Worm (Caenorhabditis elegans) whole organism, late embryonic: ENCODE measurements around the gene C33G3.4.

ENCODE experiments used
- C08G9.2 ChIP-seq: sonication (generic microtip); optimal IDR thresholded peaks from 2 replicates; lab custom pipeline; 2016; ENCODE audit warnings: mild to moderate bottlenecking, missing genetic modification characterization, moderate library complexity, missing compliant biosample characterization
- C38D4.7 ChIP-seq: fragments of 200-800 bp; sonication (Bioruptor generic); optimal IDR thresholded peaks from 2 replicates; lab custom pipeline; 2018; ENCODE audit warnings: mild to moderate bottlenecking, missing genetic modification characterization, moderate library complexity, missing compliant biosample characterization
- T23F11.4 ChIP-seq: fragments of 200-800 bp; sonication (Bioruptor generic); optimal IDR thresholded peaks from 2 replicates; lab custom pipeline; 2018; ENCODE audit warnings: mild to moderate bottlenecking, missing genetic modification characterization, missing compliant biosample characterization
- ceh-14 ChIP-seq: sonication (generic microtip); optimal IDR thresholded peaks from 2 replicates; lab custom pipeline; 2016; ENCODE audit warnings: missing genotype, missing genetic modification characterization, missing compliant biosample characterization
- ceh-18 ChIP-seq: sonication (generic microtip); optimal IDR thresholded peaks from 2 replicates; lab custom pipeline; 2016; ENCODE audit warnings: missing genetic modification characterization, missing compliant biosample characterization
- ceh-19 ChIP-seq: fragments of 200-800 bp; sonication (Bioruptor generic); optimal IDR thresholded peaks from 2 replicates; lab custom pipeline; 2018; ENCODE audit warnings: mild to moderate bottlenecking, missing genetic modification characterization, missing compliant biosample characterization
- ceh-2 ChIP-seq: sonication (generic microtip); optimal IDR thresholded peaks from 2 replicates; lab custom pipeline; 2016; ENCODE audit warnings: missing genotype, missing genetic modification characterization, missing compliant biosample characterization
- ceh-34 ChIP-seq: sonication (generic microtip); optimal IDR thresholded peaks from 2 replicates; lab custom pipeline; 2016; ENCODE audit warnings: mild to moderate bottlenecking, missing genetic modification characterization, missing compliant biosample characterization
- ceh-45 ChIP-seq: fragments of 200-800 bp; sonication (Bioruptor generic); IDR thresholded peaks from 2 replicates; pipeline ENCODE4 v1.3.6; 2022; ENCODE audit warnings: missing genetic modification reagents, missing genetic modification characterization, missing compliant biosample characterization
- ceh-48 ChIP-seq: sonication (generic microtip); optimal IDR thresholded peaks from 2 replicates; lab custom pipeline; 2016; ENCODE audit warnings: missing genetic modification characterization, inconsistent platforms, missing compliant biosample characterization
- che-1 ChIP-seq: sonication (generic microtip); optimal IDR thresholded peaks from 2 replicates; lab custom pipeline; 2016; ENCODE audit warnings: mild to moderate bottlenecking, missing genetic modification characterization, missing compliant biosample characterization
- elt-4 ChIP-seq: sonication (generic microtip); optimal IDR thresholded peaks from 2 replicates; lab custom pipeline; 2016; ENCODE audit warnings: missing genetic modification characterization, missing compliant biosample characterization
- ets-4 ChIP-seq: sonication (generic microtip); optimal IDR thresholded peaks from 2 replicates; lab custom pipeline; 2016; ENCODE audit warnings: missing genetic modification characterization, missing compliant biosample characterization
- eyg-1 ChIP-seq: sonication (generic microtip); optimal IDR thresholded peaks from 2 replicates; lab custom pipeline; 2016; ENCODE audit warnings: missing genotype, missing genetic modification characterization, missing compliant biosample characterization
- fkh-6 ChIP-seq: sonication (generic microtip); optimal IDR thresholded peaks from 2 replicates; lab custom pipeline; 2016; ENCODE audit warnings: missing genetic modification characterization, missing compliant biosample characterization
- hlh-15 ChIP-seq: sonication (generic microtip); optimal IDR thresholded peaks from 2 replicates; lab custom pipeline; 2016; ENCODE audit warnings: missing genetic modification characterization, missing compliant biosample characterization
- hlh-30 ChIP-seq: sonication (generic microtip); optimal IDR thresholded peaks from 2 replicates; lab custom pipeline; 2017; ENCODE audit warnings: antibody characterized with exemption, missing genetic modification characterization, missing compliant biosample characterization; ENCODE audit not compliant: insufficient read depth
- hlh-6 ChIP-seq: sonication (generic microtip); optimal IDR thresholded peaks from 2 replicates; lab custom pipeline; 2016; ENCODE audit warnings: missing genotype, missing genetic modification characterization, missing compliant biosample characterization
- lim-6 ChIP-seq: sonication (generic microtip); optimal IDR thresholded peaks from 2 replicates; lab custom pipeline; 2016; ENCODE audit warnings: missing genetic modification characterization, missing compliant biosample characterization
- madf-2 ChIP-seq: sonication (generic microtip); optimal IDR thresholded peaks from 2 replicates; lab custom pipeline; 2017; ENCODE audit warnings: missing genetic modification characterization, missing compliant biosample characterization
- mec-3 ChIP-seq: sonication (generic microtip); optimal IDR thresholded peaks from 2 replicates; lab custom pipeline; 2016; ENCODE audit warnings: borderline replicate concordance, missing genetic modification characterization, missing compliant biosample characterization
- nfya-1 ChIP-seq: sonication (generic microtip); optimal IDR thresholded peaks from 2 replicates; lab custom pipeline; 2017; ENCODE audit warnings: missing genetic modification characterization, mild to moderate bottlenecking, missing compliant biosample characterization, antibody characterized with exemption, moderate library complexity
- nhr-11 ChIP-seq: fragments of 150-350 bp; optimal IDR thresholded peaks from 2 replicates; lab custom pipeline; 2014; ENCODE audit warnings: missing biosample characterization, missing genetic modification characterization
- npax-4 ChIP-seq: sonication (generic microtip); optimal IDR thresholded peaks from 2 replicates; lab custom pipeline; 2016; ENCODE audit warnings: missing genetic modification characterization, missing compliant biosample characterization
- pag-3 ChIP-seq: sonication (generic microtip); optimal IDR thresholded peaks from 2 replicates; lab custom pipeline; 2016; ENCODE audit warnings: missing compliant biosample characterization, missing genetic modification characterization, borderline replicate concordance
- pha-2 ChIP-seq: sonication (generic microtip); optimal IDR thresholded peaks from 2 replicates; lab custom pipeline; 2017; ENCODE audit warnings: mild to moderate bottlenecking, missing genetic modification characterization, missing compliant biosample characterization
- pha-4 ChIP-seq: fragments of 150-350 bp; optimal IDR thresholded peaks from 2 replicates; lab custom pipeline; 2018; ENCODE audit warnings: missing biosample characterization, missing genetic modification reagents, missing genetic modification characterization
- ref-2 ChIP-seq: sonication (generic microtip); optimal IDR thresholded peaks from 2 replicates; lab custom pipeline; 2016; ENCODE audit warnings: missing genetic modification characterization, missing compliant biosample characterization
- rnt-1 ChIP-seq: sonication (generic microtip); optimal IDR thresholded peaks from 2 replicates; lab custom pipeline; 2016; ENCODE audit warnings: missing genetic modification characterization, missing compliant biosample characterization
- sox-2 ChIP-seq: fragments of 200-800 bp; sonication (Bioruptor generic); IDR thresholded peaks from 2 replicates; pipeline ENCODE4 v1.3.6; 2022; ENCODE audit warnings: missing genetic modification reagents, missing genetic modification characterization, missing compliant biosample characterization
- tbx-7 ChIP-seq: sonication (generic microtip); optimal IDR thresholded peaks from 2 replicates; lab custom pipeline; 2016; ENCODE audit warnings: missing genotype, missing genetic modification characterization, missing compliant biosample characterization
- ttx-3 ChIP-seq: sonication (generic microtip); optimal IDR thresholded peaks from 2 replicates; lab custom pipeline; 2016; ENCODE audit warnings: missing genetic modification reagents, missing genetic modification characterization, missing compliant biosample characterization
- unc-3 ChIP-seq, 2 experiments: fragments of 200-800 bp in 1 of 2; sonication (Bioruptor generic) in 1 of 2; sonication (generic microtip) in 1 of 2; conservative IDR thresholded peaks in 1 of 2; optimal IDR thresholded peaks in 1 of 2; 2 replicates each; pipeline versions ENCODE4 v1.3.6 to Lab custom; 2016 to 2022; ENCODE audit warnings: missing compliant biosample characterization in 2 of 2, missing genetic modification characterization in 2 of 2, missing genetic modification reagents in 1 of 2
- unc-55 ChIP-seq: sonication (generic microtip); optimal IDR thresholded peaks from 2 replicates; lab custom pipeline; 2017; ENCODE audit warnings: missing biosample characterization, missing genetic modification reagents, missing genetic modification characterization
- unc-86 ChIP-seq: sonication (generic microtip); optimal IDR thresholded peaks from 2 replicates; lab custom pipeline; 2016; ENCODE audit warnings: missing genetic modification characterization, missing compliant biosample characterization
- zip-5 ChIP-seq: sonication (generic microtip); optimal IDR thresholded peaks from 2 replicates; lab custom pipeline; 2016; ENCODE audit warnings: missing genetic modification characterization, missing compliant biosample characterization
- ztf-16 ChIP-seq: sonication (generic microtip); optimal IDR thresholded peaks from 2 replicates; lab custom pipeline; 2017; ENCODE audit warnings: missing genetic modification characterization, missing compliant biosample characterization

Gene C33G3.4

ce11 chrX:14053754-14054153 is 17.2 kb upstream of the C33G3.4 start:
- TF ChIP-seq hlh-6 (tag; lab: Kevin White, UChicago), result no peak
- no peak for TF ChIP-seq ztf-16 (tag; lab: Kevin White, UChicago)
- no peak for TF ChIP-seq ceh-34 (tag; lab: Kevin White, UChicago)
- no peak for TF ChIP-seq elt-4 (tag; lab: Kevin White, UChicago)
- no peak for TF ChIP-seq madf-2 (tag; lab: Kevin White, UChicago)
- TF ChIP-seq zip-5 (tag; lab: Kevin White, UChicago), result no peak
- TF ChIP-seq pag-3 (tag; lab: Kevin White, UChicago), result no peak
- TF ChIP-seq ceh-48 (tag; lab: Kevin White, UChicago), result no peak
- no peak for TF ChIP-seq rnt-1
- no peak for TF ChIP-seq hlh-15 (tag; lab: Kevin White, UChicago)
- TF ChIP-seq eyg-1 (tag; lab: Kevin White, UChicago), result no peak
- no peak for TF ChIP-seq unc-55
- no peak for TF ChIP-seq unc-3 (GFP tag; conservative IDR thresholded peaks at IDR 0.05; lab: Robert Waterston, UW)
- no peak for TF ChIP-seq unc-3 (tag; optimal IDR thresholded peaks at IDR 0.05; lab: Kevin White, UChicago)
- no peak for TF ChIP-seq ceh-45 (GFP tag; lab: Robert Waterston, UW)
- no peak for TF ChIP-seq fkh-6
- TF ChIP-seq npax-4 (tag; lab: Kevin White, UChicago), result no peak
- TF ChIP-seq, all 69 proteins: peak for 0

ce11 chrX:14054799-14055198 is 16.2 kb upstream of the C33G3.4 start:
- TF ChIP-seq rnt-1 (peak; percentile 18), nfya-1 (tag; lab: Kevin White, UChicago) (peak; percentile 23), npax-4 (tag; lab: Kevin White, UChicago) (no peak), tbx-7 (no peak), ceh-18 (peak; percentile 32), unc-55 (peak; percentile 17), nhr-11 (tag; lab: Kevin White, UChicago) (no peak), ceh-14 (tag; lab: Kevin White, UChicago) (no peak)

- no peak for TF ChIP-seq sox-2
- TF ChIP-seq C38D4.7 (GFP tag; lab: Kevin White, UChicago), result no peak
- no peak for TF ChIP-seq pha-2 (tag; lab: Kevin White, UChicago)
- TF ChIP-seq ceh-19 (GFP tag; lab: Kevin White, UChicago), result no peak
- no peak for TF ChIP-seq ets-4
- TF ChIP-seq ceh-18, result no peak
- no peak for TF ChIP-seq C08G9.2 (tag; lab: Kevin White, UChicago)
- TF ChIP-seq T23F11.4 (GFP tag; lab: Kevin White, UChicago), result no peak
- TF ChIP-seq unc-86, result no peak
- no peak for TF ChIP-seq hlh-30 (tag; lab: Kevin White, UChicago)
- no peak for TF ChIP-seq ttx-3 (tag; lab: Kevin White, UChicago)
- TF ChIP-seq unc-3 (GFP tag; conservative IDR thresholded peaks at IDR 0.05; lab: Robert Waterston, UW), result no peak
- TF ChIP-seq unc-3 (tag; optimal IDR thresholded peaks at IDR 0.05; lab: Kevin White, UChicago), result no peak
- no peak for TF ChIP-seq mec-3 (tag; lab: Kevin White, UChicago)
- no peak for TF ChIP-seq lim-6 (tag; lab: Kevin White, UChicago)
- no peak for TF ChIP-seq unc-55
- TF ChIP-seq hlh-15 (tag; lab: Kevin White, UChicago), result no peak
- TF ChIP-seq che-1 (tag; lab: Kevin White, UChicago), result no peak
- no peak for TF ChIP-seq pha-4 (tag; lab: Kevin White, UChicago)
- TF ChIP-seq, all 69 proteins: peak for 0
Measured at ce11 chrX:14055715-14056114, 15.2 kb upstream of the C33G3.4 start.

- TF ChIP-seq rnt-1 (no peak), ceh-18 (peak; percentile 12), ref-2 (no peak), C08G9.2 (tag; lab: Kevin White, UChicago) (no peak), lim-6 (tag; lab: Kevin White, UChicago) (no peak), unc-55 (peak; percentile 85), C38D4.7 (GFP tag; lab: Kevin White, UChicago) (no peak), ceh-48 (tag; lab: Kevin White, UChicago) (no peak), hlh-6 (tag; lab: Kevin White, UChicago) (no peak), pha-4 (tag; lab: Kevin White, UChicago) (no peak), ceh-2 (tag; lab: Kevin White, UChicago) (no peak)
Measured at ce11 chrX:14056527-14056926, 14.4 kb upstream of the C33G3.4 start.
